Worm (Caenorhabditis elegans): ENCODE measurements around the gene Y54F10BM.21.

DNA sequence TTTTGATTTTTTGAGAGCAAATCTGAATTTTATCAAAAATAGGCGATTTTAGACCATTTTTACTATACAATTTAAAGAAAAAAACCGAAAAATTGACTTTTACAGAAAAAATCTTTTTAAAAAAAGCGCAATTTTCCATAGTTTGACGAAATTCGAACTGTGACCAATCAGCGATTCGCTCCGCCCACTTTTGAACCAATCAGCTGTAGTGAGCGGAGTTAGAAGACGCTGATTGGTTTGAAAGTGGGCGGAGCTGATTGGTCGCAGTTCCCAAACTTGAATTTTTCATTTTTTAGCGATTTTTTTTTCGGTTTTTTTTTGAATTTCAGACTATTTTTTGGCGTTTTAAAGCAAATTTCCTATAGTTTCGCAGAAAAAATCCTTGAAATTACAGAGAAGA lies 47.8 kb downstream of the Y54F10BM.21 start:
- TF ChIP-seq dao-5 (tag; optimal IDR thresholded peaks at IDR 0.05) (no peak), him-1 (tag; optimal IDR thresholded peaks at IDR 0.05) (no peak)
